Fruit fly (Drosophila melanogaster): Measurements from ENCODE around the gene Ufl1.

dm6 chr3R:7102853-7103833 is 28.9 kb upstream of the Ufl1 start:
- TF ChIP-seq Eip78C (GFP tag) (peak; percentile 75), dsx (GFP tag; optimal IDR thresholded peaks at IDR 0.05; ENCODE audit: poor library complexity, severe bottlenecking) (peak; percentile 73), spab (GFP tag; optimal IDR thresholded peaks at IDR 0.05) (no peak), Sox15 (GFP tag; optimal IDR thresholded peaks at IDR 0.05) (no peak)

Measured in whole organism, prepupa.